Worm (Caenorhabditis elegans) whole organism, L3 larva: ENCODE results near the gene Y17D7B.3.
A peak's percentile ranks its signal among the peaks of the same experiment; 100 is the strongest.

ENCODE experiments used
- R02D3.7 ChIP-seq: fragments of 150-350 bp; optimal IDR thresholded peaks from 2 replicates; lab custom pipeline; 2014; ENCODE audit warnings: missing biosample characterization, missing genetic modification characterization
- ZK546.5 ChIP-seq: sonication (generic microtip); optimal IDR thresholded peaks from 2 replicates; lab custom pipeline; 2017; ENCODE audit warnings: missing biosample characterization, missing genetic modification characterization
- aly-2 ChIP-seq: fragments of 150-350 bp; optimal IDR thresholded peaks from 2 replicates; lab custom pipeline; 2014; ENCODE audit warnings: missing biosample characterization, missing genetic modification characterization
- ama-1 ChIP-seq: fragments of 150-350 bp; optimal IDR thresholded peaks from 2 replicates; lab custom pipeline; 2018
- ceh-16 ChIP-seq: sonication (generic microtip); optimal IDR thresholded peaks from 2 replicates; lab custom pipeline; 2017; ENCODE audit warnings: missing biosample characterization, missing genetic modification characterization
- ceh-82 ChIP-seq: fragments of 150-350 bp; optimal IDR thresholded peaks from 2 replicates; lab custom pipeline; 2014; ENCODE audit warnings: missing biosample characterization, missing genetic modification characterization
- egl-27 ChIP-seq: sonication (generic microtip); optimal IDR thresholded peaks from 4 replicates; lab custom pipeline; 2017; ENCODE audit warnings: missing biosample characterization, missing genetic modification reagents, missing genetic modification characterization
- egl-5 ChIP-seq: fragments of 150-350 bp; optimal IDR thresholded peaks from 2 replicates; lab custom pipeline; 2017; ENCODE audit warnings: missing biosample characterization, missing genetic modification reagents, missing genetic modification characterization, inconsistent platforms
- elt-1 ChIP-seq: fragments of 150-350 bp; optimal IDR thresholded peaks from 2 replicates; lab custom pipeline; 2014; ENCODE audit warnings: missing biosample characterization, missing genetic modification characterization
- elt-3 ChIP-seq, 3 experiments: fragments of 150-350 bp in 1 of 3; sonication (generic microtip) in 2 of 3; optimal IDR thresholded peaks; 2 replicates in 2 of 3; 4 replicates in 1 of 3; lab custom pipeline; 2014 to 2017; ENCODE audit warnings: missing biosample characterization in 3 of 3, missing genetic modification characterization in 3 of 3
- eor-1 ChIP-seq, 2 experiments: fragments of 150-350 bp; optimal IDR thresholded peaks; 2 replicates each; lab custom pipeline; 2014 to 2018; ENCODE audit warnings: missing biosample characterization in 2 of 2, missing genetic modification characterization in 2 of 2
- fkh-2 ChIP-seq: fragments of 150-350 bp; optimal IDR thresholded peaks from 2 replicates; lab custom pipeline; 2014; ENCODE audit warnings: missing biosample characterization, missing genetic modification reagents, missing genetic modification characterization
- fos-1 ChIP-seq: fragments of 150-350 bp; optimal IDR thresholded peaks from 2 replicates; lab custom pipeline; 2014; ENCODE audit warnings: missing biosample characterization, missing genetic modification characterization
- hmg-11 ChIP-seq: sonication (generic microtip); optimal IDR thresholded peaks from 2 replicates; lab custom pipeline; 2016; ENCODE audit warnings: missing genetic modification characterization, missing compliant biosample characterization
- jun-1 ChIP-seq: fragments of 150-350 bp; optimal IDR thresholded peaks from 2 replicates; lab custom pipeline; 2014; ENCODE audit warnings: missing biosample characterization, missing genetic modification reagents, missing genetic modification characterization
- lin-15B ChIP-seq: fragments of 150-350 bp; optimal IDR thresholded peaks from 2 replicates; lab custom pipeline; 2014; ENCODE audit warnings: missing biosample characterization, missing genetic modification characterization
- lin-39 ChIP-seq: fragments of 150-350 bp; optimal IDR thresholded peaks from 2 replicates; lab custom pipeline; 2018; ENCODE audit warnings: missing biosample characterization, missing genetic modification reagents, missing genetic modification characterization
- mdl-1 ChIP-seq: fragments of 150-350 bp; optimal IDR thresholded peaks from 2 replicates; lab custom pipeline; 2014; ENCODE audit warnings: missing biosample characterization, missing genetic modification characterization
- mml-1 ChIP-seq: fragments of 150-350 bp; sonication (generic microtip); optimal IDR thresholded peaks from 3 replicates; lab custom pipeline; 2014; ENCODE audit warnings: missing biosample characterization, missing genetic modification characterization
- nfya-1 ChIP-seq: sonication (generic microtip); optimal IDR thresholded peaks from 2 replicates; lab custom pipeline; 2017; ENCODE audit warnings: missing genetic modification characterization, mild to moderate bottlenecking, missing compliant biosample characterization, antibody characterized with exemption, moderate library complexity; ENCODE audit not compliant: insufficient read depth
- nhr-11 ChIP-seq: fragments of 150-350 bp; optimal IDR thresholded peaks from 2 replicates; lab custom pipeline; 2014; ENCODE audit warnings: missing biosample characterization, missing genetic modification characterization
- nhr-23 ChIP-seq: fragments of 150-350 bp; optimal IDR thresholded peaks from 2 replicates; lab custom pipeline; 2014; ENCODE audit warnings: missing biosample characterization, missing genetic modification reagents, missing genetic modification characterization
- nhr-237 ChIP-seq: fragments of 150-350 bp; optimal IDR thresholded peaks from 2 replicates; lab custom pipeline; 2014; ENCODE audit warnings: missing biosample characterization, missing genetic modification characterization
- nhr-25 ChIP-seq: sonication (generic microtip); optimal IDR thresholded peaks from 2 replicates; lab custom pipeline; 2017; ENCODE audit warnings: missing biosample characterization, missing genetic modification characterization
- nhr-28 ChIP-seq: fragments of 150-350 bp; optimal IDR thresholded peaks from 2 replicates; lab custom pipeline; 2014; ENCODE audit warnings: missing biosample characterization, missing genetic modification characterization
- nhr-43 ChIP-seq: sonication (generic microtip); optimal IDR thresholded peaks from 2 replicates; lab custom pipeline; 2016; ENCODE audit warnings: mild to moderate bottlenecking, missing genetic modification characterization, missing compliant biosample characterization; ENCODE audit not compliant: poor library complexity, severe bottlenecking
- nhr-67 ChIP-seq: fragments of 150-350 bp; optimal IDR thresholded peaks from 2 replicates; lab custom pipeline; 2014; ENCODE audit warnings: missing biosample characterization, missing genetic modification characterization
- nhr-76 ChIP-seq: fragments of 150-350 bp; sonication (generic microtip); optimal IDR thresholded peaks from 5 replicates; lab custom pipeline; 2014; ENCODE audit warnings: missing biosample characterization, missing genetic modification characterization
- nhr-77 ChIP-seq: fragments of 150-350 bp; optimal IDR thresholded peaks from 2 replicates; lab custom pipeline; 2014; ENCODE audit warnings: missing biosample characterization, missing genetic modification characterization
- pqm-1 ChIP-seq: fragments of 150-350 bp; optimal IDR thresholded peaks from 2 replicates; lab custom pipeline; 2017; ENCODE audit warnings: missing biosample characterization, missing genetic modification characterization, inconsistent platforms
- sea-2 ChIP-seq: fragments of 150-350 bp; sonication (generic microtip); optimal IDR thresholded peaks from 4 replicates; lab custom pipeline; 2014; ENCODE audit warnings: missing biosample characterization, missing genetic modification reagents, missing genetic modification characterization
- skn-1 ChIP-seq: fragments of 150-350 bp; optimal IDR thresholded peaks from 2 replicates; lab custom pipeline; 2014; ENCODE audit warnings: missing biosample characterization, missing genetic modification characterization
- tbx-2 ChIP-seq: sonication (generic microtip); optimal IDR thresholded peaks from 2 replicates; lab custom pipeline; 2016; ENCODE audit warnings: mild to moderate bottlenecking, missing genetic modification characterization, missing compliant biosample characterization
- unc-39 ChIP-seq: sonication (generic microtip); optimal IDR thresholded peaks from 4 replicates; lab custom pipeline; 2017; ENCODE audit warnings: missing biosample characterization, missing genetic modification characterization
- zag-1 ChIP-seq: fragments of 150-350 bp; optimal IDR thresholded peaks from 2 replicates; lab custom pipeline; 2014; ENCODE audit warnings: missing biosample characterization, missing genetic modification characterization
- ztf-11 ChIP-seq: fragments of 150-350 bp; optimal IDR thresholded peaks from 2 replicates; lab custom pipeline; 2014; ENCODE audit warnings: missing biosample characterization, missing genetic modification characterization
- ztf-4 ChIP-seq: fragments of 150-350 bp; optimal IDR thresholded peaks from 2 replicates; lab custom pipeline; 2014; ENCODE audit warnings: missing biosample characterization, missing genetic modification characterization

Gene Y17D7B.3

ce11 chrV:18810705-18811104 lies 24.1 kb upstream of the Y17D7B.3 start, which contains the start of gene C54E10.3:
Gene C54E10.3, plus strand, starts transcription at chrV:18811005.
- TF ChIP-seq nhr-25 (tag; lab: Kevin White, UChicago) (no peak), hmg-11 (tag; lab: Kevin White, UChicago) (no peak), nhr-11 (tag; lab: Kevin White, UChicago) (no peak), lin-15B (tag; lab: Kevin White, UChicago) (no peak), skn-1 (tag; lab: Kevin White, UChicago) (no peak), egl-5 (no peak), nhr-23 (tag; lab: Kevin White, UChicago) (no peak), nhr-28 (tag; lab: Kevin White, UChicago) (no peak), egl-27 (tag; lab: Kevin White, UChicago) (no peak), R02D3.7 (tag; lab: Kevin White, UChicago) (no peak)

DNA sequence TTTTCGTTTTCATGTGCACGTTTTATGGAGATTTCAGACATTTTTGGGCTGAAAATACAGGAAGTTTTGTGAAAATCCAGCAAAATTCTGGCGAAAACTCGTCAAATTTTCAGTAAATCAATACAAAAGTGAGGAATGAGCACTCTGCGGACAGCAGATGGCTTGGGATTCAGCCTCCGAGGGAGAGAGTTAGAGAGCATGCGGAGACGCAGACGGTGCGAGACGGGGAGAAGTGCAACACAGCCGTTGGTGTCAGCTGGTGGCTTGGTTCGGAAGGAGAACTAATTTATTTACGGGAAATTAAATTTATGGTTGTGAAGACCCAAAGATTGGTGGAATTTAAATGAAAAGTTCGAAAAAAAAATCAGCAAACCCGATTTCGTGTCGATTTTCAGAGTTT lies 22.0 kb upstream of the Y17D7B.3 start, which contains the start of gene C54E10.6:
TSS of gene C54E10.6 (minus strand) at position 109 of the 400 bp plus-strand sequence.
- TF ChIP-seq nhr-237 (tag; lab: Kevin White, UChicago) (no peak), nfya-1 (tag; lab: Kevin White, UChicago) (peak; percentile 33), nhr-43 (tag; lab: Kevin White, UChicago) (no peak), sea-2 (GFP tag; lab: Kevin White, UChicago) (no peak), eor-1 (tag; optimal IDR thresholded peaks at IDR 0.05; lab: Kevin White, UChicago) (no peak), hmg-11 (tag; lab: Kevin White, UChicago) (peak; percentile 20), ZK546.5 (no peak), elt-1 (no peak), zag-1 (no peak), ztf-4 (tag; lab: Kevin White, UChicago) (no peak), nhr-67 (tag; lab: Kevin White, UChicago) (no peak), lin-39 (tag; lab: Kevin White, UChicago) (peak; percentile 68), fos-1 (no peak)
- TF ChIP-seq, all 47 proteins: peak for 3

DNA sequence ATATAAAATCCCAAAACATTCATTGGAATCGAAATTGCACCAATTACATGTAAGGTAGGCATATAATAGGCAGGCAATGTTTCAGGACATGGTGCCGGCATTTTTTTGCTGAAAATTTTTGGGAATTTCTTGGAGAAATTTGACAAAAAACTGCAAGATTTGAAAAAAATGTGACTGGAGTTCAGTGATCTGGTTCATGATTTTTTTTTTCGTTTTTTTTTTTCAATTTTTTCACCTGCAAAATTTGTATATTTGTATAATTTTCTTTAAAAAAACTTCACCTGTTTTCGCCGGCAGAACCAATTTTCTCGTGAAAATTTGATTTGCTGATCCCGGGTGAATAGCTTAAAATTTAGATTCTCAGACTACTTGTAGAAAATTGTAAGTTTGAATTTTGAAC lies 19.8 kb upstream of the Y17D7B.3 start, which contains the start of gene sri-10:
TSS of gene sri-10 (minus strand) at position 101 of the 400 bp plus-strand sequence.
- TF ChIP-seq aly-2 (tag; lab: Kevin White, UChicago), result no peak
- TF ChIP-seq skn-1 (tag; lab: Kevin White, UChicago), result no peak
- no peak for TF ChIP-seq ztf-11 (tag; lab: Kevin White, UChicago)
- no peak for TF ChIP-seq tbx-2 (tag; lab: Kevin White, UChicago)
- no peak for TF ChIP-seq hmg-11 (tag; lab: Kevin White, UChicago)
- no peak for TF ChIP-seq elt-3 (tag; optimal IDR thresholded peaks at IDR 0.05; lab: Kevin White, UChicago)
- TF ChIP-seq ceh-82 (tag; lab: Kevin White, UChicago), result no peak
- TF ChIP-seq egl-5, result no peak
- no peak for TF ChIP-seq fkh-2 (tag; lab: Kevin White, UChicago)
- no peak for TF ChIP-seq sea-2 (GFP tag; lab: Kevin White, UChicago)
- no peak for TF ChIP-seq ceh-16
- no peak for TF ChIP-seq mdl-1 (tag; lab: Kevin White, UChicago)
- TF ChIP-seq pqm-1, result no peak
- no peak for TF ChIP-seq jun-1 (tag; lab: Kevin White, UChicago)

- TF ChIP-seq nhr-76 (tag; lab: Kevin White, UChicago) (no peak), ztf-4 (tag; lab: Kevin White, UChicago) (no peak), mml-1 (tag; lab: Kevin White, UChicago) (no peak), skn-1 (tag; lab: Kevin White, UChicago) (no peak), lin-15B (tag; lab: Kevin White, UChicago) (no peak), fkh-2 (tag; lab: Kevin White, UChicago) (no peak), nhr-11 (tag; lab: Kevin White, UChicago) (no peak), ZK546.5 (no peak), ceh-16 (no peak), nhr-77 (tag; lab: Kevin White, UChicago) (no peak), tbx-2 (tag; lab: Kevin White, UChicago) (no peak), aly-2 (tag; lab: Kevin White, UChicago) (no peak), unc-39 (no peak), nfya-1 (tag; lab: Kevin White, UChicago) (no peak), egl-5 (no peak), ama-1 (no peak), zag-1 (no peak), nhr-67 (tag; lab: Kevin White, UChicago) (no peak), nhr-23 (tag; lab: Kevin White, UChicago) (no peak), sea-2 (GFP tag; lab: Kevin White, UChicago) (no peak)
These were observed 16.7 kb upstream of the Y17D7B.3 start, which contains the start of gene C54E10.10 for ce11 chrV:18803260-18803659. Gene C54E10.10, minus strand, starts transcription at chrV:18803360.
